Worm (Caenorhabditis elegans) whole organism, early embryonic: ENCODE results near the gene lgc-50.

ENCODE experiments used
- F13C5.2 ChIP-seq: sonication (generic microtip); optimal IDR thresholded peaks from 2 replicates; lab custom pipeline; 2017; ENCODE audit warnings: mild to moderate bottlenecking, missing genetic modification characterization, inconsistent platforms, missing compliant biosample characterization
- aly-1 ChIP-seq: sonication (generic microtip); optimal IDR thresholded peaks from 2 replicates; lab custom pipeline; 2016; ENCODE audit warnings: missing genetic modification characterization, missing compliant biosample characterization
- ama-1 ChIP-seq: fragments of 150-350 bp; optimal IDR thresholded peaks from 2 replicates; lab custom pipeline; 2014
- hmg-4 ChIP-seq: fragments of 200-800 bp; sonication (Bioruptor generic); optimal IDR thresholded peaks from 2 replicates; lab custom pipeline; 2018; ENCODE audit warnings: mild to moderate bottlenecking, missing genetic modification characterization, missing compliant biosample characterization
- hnd-1 ChIP-seq: sonication (generic microtip); optimal IDR thresholded peaks from 2 replicates; lab custom pipeline; 2016; ENCODE audit warnings: missing genetic modification characterization, missing compliant biosample characterization
- pes-1 ChIP-seq: fragments of 200-800 bp; sonication (Bioruptor generic); IDR thresholded peaks from 2 replicates; pipeline ENCODE4 v1.3.6; 2022; ENCODE audit warnings: missing genetic modification reagents, missing genetic modification characterization, missing compliant biosample characterization

DNA sequence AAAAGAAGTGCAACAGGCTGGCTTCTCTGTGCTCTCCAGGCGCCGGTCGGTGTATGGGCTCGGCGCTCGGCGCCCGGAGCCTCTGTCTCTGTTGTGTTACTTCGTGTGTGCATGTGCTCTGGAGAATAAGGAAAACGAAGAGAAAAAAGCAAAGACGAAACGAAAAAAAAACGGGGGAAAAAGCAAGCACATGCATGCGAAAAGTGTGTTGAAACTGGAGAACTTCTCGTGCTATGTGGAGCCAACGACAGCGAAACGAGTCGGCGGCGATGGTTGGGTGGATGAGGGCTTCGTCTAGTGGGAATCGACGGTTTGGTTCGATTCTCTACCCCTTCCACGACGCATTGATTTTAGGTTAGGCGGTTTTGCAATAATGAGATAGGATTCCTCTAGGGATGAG, 7.9 kb downstream of the lgc-50 start:
- TF ChIP-seq pes-1 (GFP tag; lab: Robert Waterston, UW) (no peak), F13C5.2 (tag; lab: Kevin White, UChicago) (no peak), ama-1 (lab: Kevin White, UChicago) (no peak), hmg-4 (GFP tag; lab: Kevin White, UChicago) (no peak), hnd-1 (tag; lab: Kevin White, UChicago) (no peak), aly-1 (tag; lab: Kevin White, UChicago) (no peak)
